Worm (Caenorhabditis elegans) whole organism, L1 larva: ENCODE results near the gene ZC395.5.

Experiments
- Y116A8C.19 ChIP-seq: sonication (generic microtip); optimal IDR thresholded peaks from 2 replicates; lab custom pipeline; 2016; ENCODE audit warnings: missing compliant biosample characterization, missing genetic modification characterization, borderline replicate concordance
- aha-1 ChIP-seq: fragments of 150-350 bp; optimal IDR thresholded peaks from 2 replicates; lab custom pipeline; 2014; ENCODE audit warnings: missing biosample characterization, missing genetic modification characterization
- blmp-1 ChIP-seq: fragments of 150-350 bp; optimal IDR thresholded peaks from 2 replicates; lab custom pipeline; 2014; ENCODE audit warnings: missing biosample characterization, missing genetic modification characterization
- ceh-63 ChIP-seq: fragments of 200-800 bp; sonication (Bioruptor generic); optimal IDR thresholded peaks from 2 replicates; lab custom pipeline; 2018; ENCODE audit warnings: mild to moderate bottlenecking, missing genetic modification characterization, missing compliant biosample characterization
- ceh-8 ChIP-seq: fragments of 200-800 bp; sonication (Bioruptor generic); optimal IDR thresholded peaks from 2 replicates; lab custom pipeline; 2018; ENCODE audit warnings: mild to moderate bottlenecking, missing genetic modification characterization, moderate library complexity, missing compliant biosample characterization
- ceh-82 ChIP-seq, 3 experiments: fragments of 150-350 bp in 1 of 3; sonication (generic microtip) in 2 of 3; optimal IDR thresholded peaks; 2 replicates each; lab custom pipeline; 2014 to 2017; ENCODE audit warnings: missing biosample characterization in 3 of 3, missing genetic modification characterization in 3 of 3
- ces-1 ChIP-seq: fragments of 150-350 bp; optimal IDR thresholded peaks from 2 replicates; lab custom pipeline; 2014; ENCODE audit warnings: missing biosample characterization, missing genetic modification reagents, missing genetic modification characterization
- efl-1 ChIP-seq, 4 experiments: fragments of 150-350 bp; optimal IDR thresholded peaks in 3 of 4; peaks in 1 of 4; 1 replicate in 1 of 4; 2 replicates in 3 of 4; lab custom pipeline; 2014; ENCODE audit warnings: missing biosample characterization in 2 of 4, missing genetic modification characterization in 2 of 4, missing genetic modification reagents in 2 of 4
- egl-27 ChIP-seq, 2 experiments: fragments of 150-350 bp in 1 of 2; sonication (generic microtip); optimal IDR thresholded peaks; 3 replicates each; lab custom pipeline; 2017 to 2018; ENCODE audit warnings: missing biosample characterization in 2 of 2, missing genetic modification characterization in 2 of 2, missing genetic modification reagents in 2 of 2
- elt-2 ChIP-seq: sonication (generic microtip); optimal IDR thresholded peaks from 2 replicates; lab custom pipeline; 2016; ENCODE audit warnings: missing genetic modification characterization, mild to moderate bottlenecking, inconsistent platforms, missing compliant biosample characterization, missing genetic modification reagents
- elt-3 ChIP-seq, 6 experiments: fragments of 150-350 bp in 1 of 6; sonication (generic microtip); optimal IDR thresholded peaks; 2 replicates each; lab custom pipeline; 2017 to 2018; ENCODE audit warnings: missing biosample characterization in 6 of 6, missing genetic modification characterization in 6 of 6, inconsistent platforms in 1 of 6
- ets-5 ChIP-seq: fragments of 200-800 bp; sonication (Bioruptor generic); IDR thresholded peaks from 2 replicates; pipeline ENCODE4 v1.3.6; 2022; ENCODE audit warnings: missing genetic modification characterization, missing compliant biosample characterization
- fkh-10 ChIP-seq: sonication (generic microtip); optimal IDR thresholded peaks from 2 replicates; lab custom pipeline; 2017; ENCODE audit warnings: missing biosample characterization, missing genetic modification reagents, missing genetic modification characterization
- fkh-4 ChIP-seq: sonication (generic microtip); optimal IDR thresholded peaks from 2 replicates; lab custom pipeline; 2016; ENCODE audit warnings: missing compliant biosample characterization, missing genetic modification characterization, borderline replicate concordance
- fkh-8 ChIP-seq: sonication (generic microtip); optimal IDR thresholded peaks from 2 replicates; lab custom pipeline; 2016; ENCODE audit warnings: mild to moderate bottlenecking, missing genetic modification characterization, missing compliant biosample characterization
- grh-1 ChIP-seq: fragments of 200-800 bp; sonication (Bioruptor generic); IDR thresholded peaks from 2 replicates; pipeline ENCODE4 v1.3.6; 2022; ENCODE audit warnings: missing genetic modification reagents, missing genetic modification characterization, missing compliant biosample characterization
- hlh-17 ChIP-seq: fragments of 200-800 bp; sonication (Bioruptor generic); optimal IDR thresholded peaks from 2 replicates; lab custom pipeline; 2018; ENCODE audit warnings: missing genetic modification characterization, mild to moderate bottlenecking, missing compliant biosample characterization, moderate library complexity, borderline replicate concordance
- hpl-2 ChIP-seq: fragments of 150-350 bp; optimal IDR thresholded peaks from 2 replicates; lab custom pipeline; 2014; ENCODE audit warnings: missing biosample characterization, missing genetic modification reagents, missing genetic modification characterization
- lin-14 ChIP-seq: fragments of 200-800 bp; sonication (Bioruptor generic); optimal IDR thresholded peaks from 2 replicates; lab custom pipeline; 2018; ENCODE audit warnings: mild to moderate bottlenecking, missing genetic modification characterization, moderate library complexity, missing compliant biosample characterization
- lin-35 ChIP-seq, 2 experiments: fragments of 150-350 bp; optimal IDR thresholded peaks; 2 replicates each; lab custom pipeline; 2014; ENCODE audit warnings: missing biosample characterization in 2 of 2, missing genetic modification characterization in 2 of 2, missing genetic modification reagents in 2 of 2
- lin-39 ChIP-seq: fragments of 150-350 bp; optimal IDR thresholded peaks from 2 replicates; lab custom pipeline; 2014; ENCODE audit warnings: missing biosample characterization, missing genetic modification reagents, missing genetic modification characterization
- lir-3 ChIP-seq: sonication (generic microtip); optimal IDR thresholded peaks from 2 replicates; lab custom pipeline; 2016; ENCODE audit warnings: mild to moderate bottlenecking, missing genetic modification characterization, moderate library complexity, missing compliant biosample characterization; ENCODE audit not compliant: poor library complexity
- lsy-2 ChIP-seq, 2 experiments: fragments of 150-350 bp; optimal IDR thresholded peaks; 2 replicates each; lab custom pipeline; 2014; ENCODE audit warnings: missing biosample characterization in 2 of 2, missing genetic modification characterization in 2 of 2
- mab-9 ChIP-seq: fragments of 200-800 bp; sonication (Bioruptor generic); IDR thresholded peaks from 2 replicates; pipeline ENCODE4 v1.3.6; 2022; ENCODE audit warnings: missing genetic modification reagents, missing genetic modification characterization, missing compliant biosample characterization
- mep-1 ChIP-seq: fragments of 150-350 bp; optimal IDR thresholded peaks from 2 replicates; lab custom pipeline; 2014; ENCODE audit warnings: missing biosample characterization, missing genetic modification characterization
- nhr-12 ChIP-seq: sonication (generic microtip); optimal IDR thresholded peaks from 2 replicates; lab custom pipeline; 2017; ENCODE audit warnings: missing biosample characterization, missing genetic modification characterization
- nhr-19 ChIP-seq: fragments of 200-800 bp; sonication (Bioruptor generic); conservative IDR thresholded peaks from 2 replicates; pipeline ENCODE4 v1.3.6; 2022; ENCODE audit warnings: missing genetic modification characterization, missing compliant biosample characterization
- nhr-28 ChIP-seq: fragments of 150-350 bp; optimal IDR thresholded peaks from 2 replicates; lab custom pipeline; 2014; ENCODE audit warnings: missing biosample characterization, missing genetic modification characterization
- nhr-47 ChIP-seq: sonication (generic microtip); optimal IDR thresholded peaks from 2 replicates; lab custom pipeline; 2016; ENCODE audit warnings: mild to moderate bottlenecking, missing genetic modification characterization, moderate library complexity, missing compliant biosample characterization
- nhr-71 ChIP-seq: sonication (generic microtip); optimal IDR thresholded peaks from 2 replicates; lab custom pipeline; 2016; ENCODE audit warnings: mild to moderate bottlenecking, missing genetic modification characterization, moderate library complexity, missing compliant biosample characterization
- nhr-76 ChIP-seq: sonication (generic microtip); optimal IDR thresholded peaks from 2 replicates; lab custom pipeline; 2017; ENCODE audit warnings: missing biosample characterization, missing genetic modification characterization
- nhr-77 ChIP-seq: fragments of 150-350 bp; optimal IDR thresholded peaks from 2 replicates; lab custom pipeline; 2014; ENCODE audit warnings: missing biosample characterization, missing genetic modification characterization
- nhr-84 ChIP-seq: sonication (generic microtip); optimal IDR thresholded peaks from 2 replicates; lab custom pipeline; 2017; ENCODE audit warnings: missing biosample characterization, missing genetic modification characterization
- nhr-90 ChIP-seq: sonication (generic microtip); optimal IDR thresholded peaks from 2 replicates; lab custom pipeline; 2016; ENCODE audit warnings: mild to moderate bottlenecking, missing genetic modification characterization, missing compliant biosample characterization; ENCODE audit not compliant: poor library complexity
- pqm-1 ChIP-seq: sonication (generic microtip); optimal IDR thresholded peaks from 3 replicates; lab custom pipeline; 2017; ENCODE audit warnings: missing biosample characterization, missing genetic modification characterization
- skn-1 ChIP-seq: fragments of 150-350 bp; optimal IDR thresholded peaks from 2 replicates; lab custom pipeline; 2014; ENCODE audit warnings: missing biosample characterization, missing genetic modification characterization
- snpc-4 ChIP-seq: fragments of 150-350 bp; optimal IDR thresholded peaks from 2 replicates; lab custom pipeline; 2014; ENCODE audit warnings: missing biosample characterization, missing genetic modification characterization
- snu-23 ChIP-seq: sonication (generic microtip); optimal IDR thresholded peaks from 2 replicates; lab custom pipeline; 2016; ENCODE audit warnings: missing genetic modification characterization, missing compliant biosample characterization
- sox-4 ChIP-seq: sonication (generic microtip); optimal IDR thresholded peaks from 2 replicates; lab custom pipeline; 2016; ENCODE audit warnings: missing genetic modification characterization, missing compliant biosample characterization
- sptf-1 ChIP-seq: fragments of 150-350 bp; optimal IDR thresholded peaks from 2 replicates; lab custom pipeline; 2014; ENCODE audit warnings: missing biosample characterization, missing genetic modification characterization
- swsn-7 ChIP-seq: sonication (generic microtip); optimal IDR thresholded peaks from 2 replicates; lab custom pipeline; 2016; ENCODE audit warnings: missing genetic modification characterization, missing compliant biosample characterization
- tbx-2 ChIP-seq: sonication (generic microtip); optimal IDR thresholded peaks from 2 replicates; lab custom pipeline; 2016; ENCODE audit warnings: missing genetic modification characterization, missing compliant biosample characterization
- unc-130 ChIP-seq: fragments of 150-350 bp; optimal IDR thresholded peaks from 2 replicates; lab custom pipeline; 2017; ENCODE audit warnings: missing biosample characterization, missing genetic modification characterization, inconsistent platforms
- unc-30 ChIP-seq: sonication (generic microtip); optimal IDR thresholded peaks from 2 replicates; lab custom pipeline; 2017; ENCODE audit warnings: missing biosample characterization, missing genetic modification characterization
- unc-62 ChIP-seq: fragments of 150-350 bp; optimal IDR thresholded peaks from 2 replicates; lab custom pipeline; 2014; ENCODE audit warnings: missing biosample characterization, missing genetic modification reagents, missing genetic modification characterization
- vab-15 ChIP-seq: sonication (generic microtip); optimal IDR thresholded peaks from 2 replicates; lab custom pipeline; 2017; ENCODE audit warnings: missing genotype, mild to moderate bottlenecking, missing genetic modification characterization, missing compliant biosample characterization
- zag-1 ChIP-seq: fragments of 150-350 bp; optimal IDR thresholded peaks from 2 replicates; lab custom pipeline; 2014; ENCODE audit warnings: missing biosample characterization, missing genetic modification characterization
- ztf-11 ChIP-seq, 2 experiments: sonication (generic microtip); optimal IDR thresholded peaks; 2 replicates each; lab custom pipeline; 2016 to 2017; ENCODE audit warnings: missing genetic modification characterization in 2 of 2, missing biosample characterization in 1 of 2, missing compliant biosample characterization in 1 of 2
- ztf-4 ChIP-seq: fragments of 150-350 bp; optimal IDR thresholded peaks from 2 replicates; lab custom pipeline; 2014; ENCODE audit warnings: missing biosample characterization, missing genetic modification characterization

Gene ZC395.5

ce11 chrIII:5308278-5308677, 40.6 kb downstream of the ZC395.5 start, which contains the start of gene mog-3 (continued):
- TF ChIP-seq ceh-63 (GFP tag; lab: Kevin White, UChicago): no peak
- no peak for TF ChIP-seq hpl-2 (GFP tag; lab: Kevin White, UChicago)
- TF ChIP-seq ztf-11 (tag; optimal IDR thresholded peaks at IDR 0.05; lab: Kevin White, UChicago): peak in 1 of 2 experiments; percentile 80
- no peak for TF ChIP-seq ces-1 (GFP tag; lab: Kevin White, UChicago)
- peak; percentile 21 for TF ChIP-seq snpc-4 (tag; lab: Kevin White, UChicago)
- no peak for TF ChIP-seq unc-30 (tag; lab: Kevin White, UChicago)
- TF ChIP-seq nhr-90: peak; percentile 81
- TF ChIP-seq vab-15 (tag; lab: Kevin White, UChicago): peak; percentile 55
- no peak for TF ChIP-seq pqm-1 (tag; lab: Kevin White, UChicago)
- TF ChIP-seq zag-1 (tag; lab: Kevin White, UChicago): no peak
- no peak for TF ChIP-seq grh-1
- TF ChIP-seq lin-35 (GFP tag; optimal IDR thresholded peaks at IDR 0.05; lab: Kevin White, UChicago): peak; percentile 91 to 96
- peak; percentile 69 for TF ChIP-seq nhr-19 (GFP tag; lab: Robert Waterston, UW)
- no peak for TF ChIP-seq aha-1 (tag; lab: Kevin White, UChicago)
- TF ChIP-seq unc-130 (tag; lab: Kevin White, UChicago): no peak
- no peak for TF ChIP-seq nhr-28
- TF ChIP-seq sox-4 (tag; lab: Kevin White, UChicago): peak; percentile 69
- peak; percentile 30 for TF ChIP-seq Y116A8C.19 (tag; lab: Kevin White, UChicago)
- no peak for TF ChIP-seq nhr-76 (tag; lab: Kevin White, UChicago)
- TF ChIP-seq nhr-71 (tag; lab: Kevin White, UChicago): peak; percentile 83
- peak; percentile 47 for TF ChIP-seq blmp-1 (tag; lab: Kevin White, UChicago)
- TF ChIP-seq elt-2: peak; percentile 17
- TF ChIP-seq nhr-47 (tag; lab: Kevin White, UChicago): peak; percentile 83
- peak; percentile 74 for TF ChIP-seq mep-1 (tag; lab: Kevin White, UChicago)
- TF ChIP-seq ets-5: no peak
- peak; percentile 82 for TF ChIP-seq fkh-4 (tag; lab: Kevin White, UChicago)
- peak; percentile 11 to 66 (median 11) for TF ChIP-seq ceh-82 (tag; optimal IDR thresholded peaks at IDR 0.05; lab: Kevin White, UChicago)
- TF ChIP-seq egl-27 (tag; optimal IDR thresholded peaks at IDR 0.05; lab: Kevin White, UChicago): no peak
- TF ChIP-seq fkh-8: peak; percentile 74
- peak; percentile 62 to 82 for TF ChIP-seq lsy-2 (tag; optimal IDR thresholded peaks at IDR 0.05; lab: Kevin White, UChicago)
- peak; percentile 65 for TF ChIP-seq swsn-7
- TF ChIP-seq nhr-77 (tag; lab: Kevin White, UChicago): no peak
- TF ChIP-seq fkh-10 (GFP tag; lab: Kevin White, UChicago): no peak
- TF ChIP-seq ztf-4 (tag; lab: Kevin White, UChicago): peak; percentile 23
- no peak for TF ChIP-seq nhr-12 (tag; lab: Kevin White, UChicago)
- TF ChIP-seq hlh-17 (GFP tag; lab: Kevin White, UChicago): no peak

- TF ChIP-seq ceh-63 (GFP tag; lab: Kevin White, UChicago): no peak
- no peak for TF ChIP-seq nhr-84 (tag; lab: Kevin White, UChicago)
- no peak for TF ChIP-seq ceh-8 (GFP tag; lab: Kevin White, UChicago)
- TF ChIP-seq efl-1 (optimal IDR thresholded peaks at IDR 0.05; lab: Kevin White, UChicago): no peak
- TF ChIP-seq efl-1 (GFP tag; optimal IDR thresholded peaks at IDR 0.05 in 1 of 2; lab: Kevin White, UChicago): peak in 1 of 2 experiments; percentile 89
- TF ChIP-seq, all 84 proteins: peak for 1
Observed at ce11 chrIII:5310403-5310802, 42.8 kb downstream of the ZC395.5 start.

ce11 chrIII:5310940-5311339, 43.3 kb downstream of the ZC395.5 start, which contains the start of gene pqe-1:
pqe-1 (plus strand) TSS chrIII:5311240.
- TF ChIP-seq lin-14 (GFP tag; lab: Kevin White, UChicago) (no peak), zag-1 (tag; lab: Kevin White, UChicago) (no peak), nhr-19 (GFP tag; lab: Robert Waterston, UW) (no peak), lir-3 (tag; lab: Kevin White, UChicago) (no peak), skn-1 (tag; lab: Kevin White, UChicago) (no peak), snu-23 (GFP tag; lab: Kevin White, UChicago) (no peak), unc-62 (GFP tag; lab: Kevin White, UChicago) (no peak), Y116A8C.19 (tag; lab: Kevin White, UChicago) (no peak), sox-4 (tag; lab: Kevin White, UChicago) (no peak), ets-5 (no peak), ceh-82 (tag; optimal IDR thresholded peaks at IDR 0.05; lab: Kevin White, UChicago) (no peak), lin-39 (tag; lab: Kevin White, UChicago) (no peak), mab-9 (GFP tag; lab: Robert Waterston, UW) (no peak), nhr-28 (no peak), hpl-2 (GFP tag; lab: Kevin White, UChicago) (no peak), elt-3 (tag; optimal IDR thresholded peaks at IDR 0.05; lab: Kevin White, UChicago) (no peak), tbx-2 (no peak), sptf-1 (no peak), vab-15 (tag; lab: Kevin White, UChicago) (no peak)
